Worm (Caenorhabditis elegans): Measurements from ENCODE around the gene ugt-59.

ugt-59 gene

DNA sequence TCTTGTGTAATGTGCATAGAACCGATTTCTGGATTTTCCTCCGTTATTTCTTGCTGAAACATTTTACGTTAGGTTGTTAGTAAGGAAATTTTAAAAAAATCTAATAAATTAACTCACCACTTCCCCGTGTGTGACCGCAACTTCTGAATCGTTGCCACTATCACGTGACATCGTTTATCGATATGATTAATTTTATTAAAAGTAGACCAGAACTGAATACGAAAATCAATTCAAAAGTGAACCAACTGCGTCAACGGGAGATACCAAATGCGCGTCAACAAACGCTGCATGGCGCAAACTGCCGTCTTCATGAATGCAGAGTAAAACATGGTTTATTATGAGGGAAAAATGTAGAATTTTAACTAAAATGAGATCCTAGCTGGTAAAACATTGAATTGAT is 5.6 kb downstream of the ugt-59 start, which contains the start of gene sir-2.1 (continued):
- no peak for TF ChIP-seq pha-4 (GFP tag; IDR thresholded peaks at IDR 0.05)
- no peak for TF ChIP-seq pha-4 (tag; optimal IDR thresholded peaks at IDR 0.05)
- TF ChIP-seq unc-130 (GFP tag; optimal IDR thresholded peaks at IDR 0.05) = peak; percentile 30
- no peak for TF ChIP-seq lin-29 (GFP tag; IDR thresholded peaks at IDR 0.05)
- TF ChIP-seq jun-1 (tag; optimal IDR thresholded peaks at IDR 0.05) = peak; percentile 21
- no peak for TF ChIP-seq Y75B8A.6 (GFP tag; IDR thresholded peaks at IDR 0.05)
- no peak for TF ChIP-seq fkh-10 (GFP tag; optimal IDR thresholded peaks at IDR 0.05)
- no peak for TF ChIP-seq ceh-28 (tag; optimal IDR thresholded peaks at IDR 0.05)
- no peak for TF ChIP-seq attf-4 (tag; optimal IDR thresholded peaks at IDR 0.05)
- TF ChIP-seq nhr-42 (GFP tag; IDR thresholded peaks at IDR 0.05) = no peak
- TF ChIP-seq lin-38 (GFP tag; IDR thresholded peaks at IDR 0.05) = peak; percentile 53
- no peak for TF ChIP-seq ztf-11 (tag; optimal IDR thresholded peaks at IDR 0.05)
- TF ChIP-seq fos-1 (tag; optimal IDR thresholded peaks at IDR 0.05) = no peak
- TF ChIP-seq daf-16 (GFP tag; optimal IDR thresholded peaks at IDR 0.05) = no peak
- peak; percentile 21 for TF ChIP-seq daf-16 (tag; optimal IDR thresholded peaks at IDR 0.05)
- no peak for TF ChIP-seq zfp-3 (GFP tag; conservative IDR thresholded peaks at IDR 0.05)
- no peak for TF ChIP-seq F26F4.8 (GFP tag; conservative IDR thresholded peaks at IDR 0.05)
- no peak for TF ChIP-seq nhr-237 (tag; optimal IDR thresholded peaks at IDR 0.05)
- TF ChIP-seq lin-1 (GFP tag; IDR thresholded peaks at IDR 0.05) = no peak
- peak; percentile 50 for TF ChIP-seq mep-1 (tag; optimal IDR thresholded peaks at IDR 0.05)
- no peak for TF ChIP-seq nhr-48 (tag; optimal IDR thresholded peaks at IDR 0.05)
- no peak for TF ChIP-seq ZK337.2 (GFP tag; IDR thresholded peaks at IDR 0.05)
- TF ChIP-seq cey-2 (tag; optimal IDR thresholded peaks at IDR 0.05; ENCODE audit: borderline replicate concordance, insufficient read depth) = no peak
- TF ChIP-seq nhr-6 (tag; optimal IDR thresholded peaks at IDR 0.05) = no peak
- no peak for TF ChIP-seq php-3 (GFP tag; IDR thresholded peaks at IDR 0.05)
- no peak for TF ChIP-seq daf-8 (GFP tag; IDR thresholded peaks at IDR 0.05)
- TF ChIP-seq lir-3 (tag; optimal IDR thresholded peaks at IDR 0.05) = no peak
- peak; percentile 52 for TF ChIP-seq dpl-1 (GFP tag; optimal IDR thresholded peaks at IDR 0.05)
- no peak for TF ChIP-seq zip-11 (GFP tag; IDR thresholded peaks at IDR 0.05)
- TF ChIP-seq hlh-30 (tag; optimal IDR thresholded peaks at IDR 0.05; ENCODE audit: insufficient read depth) = peak; percentile 54
- no peak for TF ChIP-seq snpc-1.2 (GFP tag; IDR thresholded peaks at IDR 0.05)
- TF ChIP-seq spr-3 (GFP tag; optimal IDR thresholded peaks at IDR 0.05) = peak; percentile 5
- TF ChIP-seq nhr-41 (GFP tag; IDR thresholded peaks at IDR 0.05) = no peak
- no peak for TF ChIP-seq Y48G9A.11 (GFP tag; IDR thresholded peaks at IDR 0.05)
- no peak for TF ChIP-seq lin-13 (GFP tag; optimal IDR thresholded peaks at IDR 0.05)
- TF ChIP-seq zip-2 (tag; optimal IDR thresholded peaks at IDR 0.05) = no peak
- TF ChIP-seq unc-39 (tag; optimal IDR thresholded peaks at IDR 0.05) = no peak
- TF ChIP-seq mes-2 (tag; optimal IDR thresholded peaks at IDR 0.05; ENCODE audit: poor library complexity, severe bottlenecking) = peak; percentile 71
- TF ChIP-seq pqm-1 (tag; optimal IDR thresholded peaks at IDR 0.05) = no peak
- TF ChIP-seq nhr-76 (tag; optimal IDR thresholded peaks at IDR 0.05) = no peak
- no peak for TF ChIP-seq nhr-28 (tag; optimal IDR thresholded peaks at IDR 0.05)
- no peak for TF ChIP-seq ZK546.5 (tag; optimal IDR thresholded peaks at IDR 0.05)
- TF ChIP-seq ceh-62 (tag; optimal IDR thresholded peaks at IDR 0.05) = no peak
- TF ChIP-seq ceh-44 (GFP tag; IDR thresholded peaks at IDR 0.05) = no peak
- no peak for TF ChIP-seq vab-7 (GFP tag; IDR thresholded peaks at IDR 0.05)
- no peak for TF ChIP-seq egl-43 (GFP tag; IDR thresholded peaks at IDR 0.05)
- no peak for TF ChIP-seq daf-12 (tag; optimal IDR thresholded peaks at IDR 0.05)
- peak; percentile 57 for TF ChIP-seq F10B5.3 (tag; optimal IDR thresholded peaks at IDR 0.05)
- TF ChIP-seq ama-1 (optimal IDR thresholded peaks at IDR 0.05) = peak; percentile 29
- no peak for TF ChIP-seq spr-1 (tag; optimal IDR thresholded peaks at IDR 0.05)
- TF ChIP-seq nhr-111 (GFP tag; optimal IDR thresholded peaks at IDR 0.05) = no peak
- TF ChIP-seq hmg-1.1 (GFP tag; IDR thresholded peaks at IDR 0.05) = peak; percentile 57; the same call in 1 of the 2 replicates
- TF ChIP-seq rbr-2 (tag; optimal IDR thresholded peaks at IDR 0.05) = peak; percentile 58
- no peak for TF ChIP-seq zfp-2 (tag; optimal IDR thresholded peaks at IDR 0.05)
